Fruit fly (Drosophila melanogaster): Measurements from ENCODE around the gene mRpL21.
A peak's percentile ranks its signal among the peaks of the same experiment; 100 is the strongest.

mRpL21 gene

DNA sequence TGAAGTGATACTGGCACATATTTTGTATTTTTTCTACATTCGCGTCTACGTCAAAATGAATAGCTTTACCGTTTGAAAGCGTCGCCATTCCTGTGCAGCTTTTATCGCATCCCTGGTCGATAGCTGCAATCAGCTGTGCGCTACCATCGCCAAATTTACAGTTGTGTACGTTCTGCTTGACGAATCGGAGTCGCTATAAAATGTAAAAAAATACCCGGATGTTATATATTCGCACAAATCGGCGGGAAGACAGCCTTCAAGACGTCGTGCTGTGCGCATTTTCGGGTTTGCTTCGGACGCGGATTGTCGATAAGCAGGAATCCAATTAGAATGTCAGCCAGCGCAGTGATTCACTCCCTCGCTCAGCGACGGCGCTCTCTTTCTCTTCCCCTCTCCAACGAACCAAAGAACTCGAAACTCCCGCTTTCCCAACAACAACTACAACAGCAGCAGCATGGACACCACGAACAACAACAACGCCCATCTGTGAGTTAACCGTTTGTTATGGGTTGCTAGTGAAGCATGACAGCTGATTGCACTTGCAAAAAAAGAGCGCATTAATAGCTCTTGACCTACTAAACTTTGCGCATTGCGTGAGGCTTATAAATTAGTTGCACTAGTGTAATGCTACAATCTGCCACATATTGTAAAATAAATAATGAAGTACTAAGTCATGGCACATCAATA, 39.9 kb upstream of the mRpL21 start (continued):
- TF ChIP-seq crol (GFP tag; IDR thresholded peaks at IDR 0.05) (peak; percentile 94), B-H2 (GFP tag; optimal IDR thresholded peaks at IDR 0.05) (no peak), CG14710 (tag; optimal IDR thresholded peaks at IDR 0.05) (peak; percentile 6), HLH4C (GFP tag; IDR thresholded peaks at IDR 0.05; ENCODE audit: partially characterized antibody) (no peak), toy (GFP tag; IDR thresholded peaks at IDR 0.05) (no peak), CG12071 (GFP tag; optimal IDR thresholded peaks at IDR 0.05) (no peak), Ada2b (GFP tag; IDR thresholded peaks at IDR 0.05) (no peak), trem (tag; optimal IDR thresholded peaks at IDR 0.05) (no peak), Ets65A (GFP tag) (no peak), wdn (GFP tag; IDR thresholded peaks at IDR 0.05) (no peak), insv (GFP tag; optimal IDR thresholded peaks at IDR 0.05) (peak; percentile 51 to 93)

DNA sequence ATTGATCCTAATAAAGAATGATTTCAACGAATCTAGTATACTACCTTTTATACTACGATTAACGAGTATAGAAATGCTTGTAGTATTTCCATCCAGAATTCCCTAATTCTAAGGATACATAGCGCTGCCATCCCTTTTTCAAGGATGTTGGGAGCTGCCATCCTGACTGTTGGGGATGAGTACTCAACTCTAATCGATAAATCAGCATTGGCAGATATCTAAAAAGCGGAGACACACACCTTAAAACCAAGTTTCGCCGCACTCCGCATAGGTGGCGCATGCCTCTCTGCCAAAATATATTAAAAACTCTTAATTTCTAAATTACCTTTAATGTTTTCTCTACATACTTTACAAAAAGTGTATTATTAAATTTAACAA, 39.4 kb upstream of the mRpL21 start, which contains the start of gene fal:
Gene fal, plus strand, starts transcription at position 330 of the 378 bp plus-strand sequence.
- TF ChIP-seq tna (GFP tag; IDR thresholded peaks at IDR 0.05; ENCODE audit: partially characterized antibody), result no peak
- no peak for TF ChIP-seq slou (GFP tag; optimal IDR thresholded peaks at IDR 0.05)
- no peak for TF ChIP-seq Jarid2 (GFP tag; optimal IDR thresholded peaks at IDR 0.05)
- TF ChIP-seq gem (tag; optimal IDR thresholded peaks at IDR 0.05), result no peak
- TF ChIP-seq CG6854 (GFP tag; optimal IDR thresholded peaks at IDR 0.05), result no peak
- no peak for TF ChIP-seq CG4820 (GFP tag; optimal IDR thresholded peaks at IDR 0.05)
- TF ChIP-seq lmd (GFP tag; IDR thresholded peaks at IDR 0.05), result no peak; the same call in 1 of the 2 replicates
- TF ChIP-seq Awh (GFP tag; IDR thresholded peaks at IDR 0.05), result no peak
- no peak for TF ChIP-seq dmrt11E (tag; optimal IDR thresholded peaks at IDR 0.05)
- no peak for TF ChIP-seq CG17912 (GFP tag; optimal IDR thresholded peaks at IDR 0.05)
- TF ChIP-seq CG15269 (tag; optimal IDR thresholded peaks at IDR 0.05), result no peak
- TF ChIP-seq CG7786 (GFP tag; optimal IDR thresholded peaks at IDR 0.05), result no peak
- no peak for TF ChIP-seq CG3407 (GFP tag; optimal IDR thresholded peaks at IDR 0.05)
- no peak for TF ChIP-seq CG7357 (GFP tag; IDR thresholded peaks at IDR 0.05)
- no peak for TF ChIP-seq CG3163 (GFP tag; optimal IDR thresholded peaks at IDR 0.05)
- peak; percentile 77 for TF ChIP-seq CG2116 (GFP tag; optimal IDR thresholded peaks at IDR 0.05)
- no peak for TF ChIP-seq bsh (GFP tag; optimal IDR thresholded peaks at IDR 0.05)
- no peak for TF ChIP-seq stc (GFP tag; IDR thresholded peaks at IDR 0.05)
- TF ChIP-seq croc (GFP tag; conservative IDR thresholded peaks at IDR 0.05), result no peak; the same call in 2 of the 3 replicates
- no peak for TF ChIP-seq Mad (GFP tag; optimal IDR thresholded peaks at IDR 0.05)
- TF ChIP-seq mam (GFP tag; optimal IDR thresholded peaks at IDR 0.05), result peak; percentile 7
- no peak for TF ChIP-seq CG1233 (GFP tag; optimal IDR thresholded peaks at IDR 0.05)
- peak; percentile 30; the same call in 1 of the 2 replicates for TF ChIP-seq CG3847 (GFP tag; IDR thresholded peaks at IDR 0.05)
- TF ChIP-seq CG4282 (GFP tag; optimal IDR thresholded peaks at IDR 0.05), result no peak
- TF ChIP-seq Xrp1 (GFP tag; IDR thresholded peaks at IDR 0.05), result peak; percentile 36; the same call in 1 of the 2 replicates
- no peak for TF ChIP-seq CG4328 (GFP tag; optimal IDR thresholded peaks at IDR 0.05)
- TF ChIP-seq sd (tag; optimal IDR thresholded peaks at IDR 0.05), result no peak
- peak; percentile 78 for TF ChIP-seq pita (GFP tag; optimal IDR thresholded peaks at IDR 0.05)
- TF ChIP-seq Camta (GFP tag; optimal IDR thresholded peaks at IDR 0.05), result no peak
- TF ChIP-seq Dref (GFP tag; IDR thresholded peaks at IDR 0.05), result peak; percentile 79
- peak; percentile 32; the same call in 1 of the 2 replicates for TF ChIP-seq sob (GFP tag; IDR thresholded peaks at IDR 0.05)
- peak; percentile 91 for TF ChIP-seq Lhr (GFP tag; optimal IDR thresholded peaks at IDR 0.05)
- TF ChIP-seq Tbp (GFP tag; optimal IDR thresholded peaks at IDR 0.05), result no peak
- TF ChIP-seq CG30431 (GFP tag; optimal IDR thresholded peaks at IDR 0.05), result no peak
- no peak for TF ChIP-seq CG10274 (GFP tag; optimal IDR thresholded peaks at IDR 0.05)
- no peak for TF ChIP-seq twi (tag; optimal IDR thresholded peaks at IDR 0.05)
- TF ChIP-seq tgo (GFP tag; IDR thresholded peaks at IDR 0.05), result peak; percentile 23; the same call in 1 of the 3 replicates
- TF ChIP-seq CG4424 (GFP tag; optimal IDR thresholded peaks at IDR 0.05), result peak; percentile 65
- peak; percentile 26 for TF ChIP-seq tin (GFP tag; optimal IDR thresholded peaks at IDR 0.05)
